Worm (Caenorhabditis elegans): ENCODE results near the gene ZC8.6.

ce11 chrX:4932023-4932422 lies 65.4 kb downstream of the ZC8.6 start:
- TF ChIP-seq dao-5 (tag; optimal IDR thresholded peaks at IDR 0.05), result no peak
- no peak for TF ChIP-seq W03F9.2 (tag; optimal IDR thresholded peaks at IDR 0.05)
